Fruit fly (Drosophila melanogaster): ENCODE data around the gene Gr63a.

dm6 chr3L:3912134-3912533 is 15.7 kb upstream of the Gr63a start:
- TF ChIP-seq CG8478 (optimal IDR thresholded peaks at IDR 0.05) (no peak), EcR (GFP tag; optimal IDR thresholded peaks at IDR 0.05) (no peak), pan (optimal IDR thresholded peaks at IDR 0.05) (no peak), usp (GFP tag; optimal IDR thresholded peaks at IDR 0.05) (no peak), psq (optimal IDR thresholded peaks at IDR 0.05) (no peak)
